Worm (Caenorhabditis elegans) whole organism, L4 larva: ENCODE results near the gene W09D10.5.

ENCODE experiments used
- F10B5.3 ChIP-seq: sonication (generic microtip); optimal IDR thresholded peaks from 2 replicates; lab custom pipeline; 2016; ENCODE audit warnings: mild to moderate bottlenecking, missing genetic modification characterization, missing compliant biosample characterization
- F37D6.2 ChIP-seq: sonication (generic microtip); optimal IDR thresholded peaks from 2 replicates; lab custom pipeline; 2016; ENCODE audit warnings: mild to moderate bottlenecking, missing genetic modification characterization, missing compliant biosample characterization
- ZK546.5 ChIP-seq, 2 experiments: sonication (generic microtip); optimal IDR thresholded peaks; 2 replicates each; lab custom pipeline; 2017; ENCODE audit warnings: missing biosample characterization in 2 of 2, missing genetic modification characterization in 2 of 2
- ama-1 ChIP-seq: fragments of 150-350 bp; optimal IDR thresholded peaks from 2 replicates; lab custom pipeline; 2014; ENCODE audit warnings: inconsistent platforms, mixed read lengths
- ceh-44 ChIP-seq: fragments of 200-800 bp; sonication (Bioruptor generic); IDR thresholded peaks from 2 replicates; pipeline ENCODE4 v1.3.6; 2022; ENCODE audit warnings: missing genetic modification reagents, missing genetic modification characterization, missing compliant biosample characterization
- ceh-82 ChIP-seq: sonication (generic microtip); optimal IDR thresholded peaks from 2 replicates; lab custom pipeline; 2017; ENCODE audit warnings: missing biosample characterization, missing genetic modification characterization
- fkh-10 ChIP-seq: fragments of 150-350 bp; optimal IDR thresholded peaks from 2 replicates; lab custom pipeline; 2014; ENCODE audit warnings: missing biosample characterization, missing genetic modification reagents, missing genetic modification characterization
- lim-7 ChIP-seq: fragments of 200-800 bp; sonication (Bioruptor generic); IDR thresholded peaks from 2 replicates; pipeline ENCODE4 v1.3.6; 2022; ENCODE audit warnings: missing genetic modification characterization, missing compliant biosample characterization
- lin-13 ChIP-seq: fragments of 150-350 bp; optimal IDR thresholded peaks from 2 replicates; lab custom pipeline; 2014; ENCODE audit warnings: missing biosample characterization, missing genetic modification reagents, missing genetic modification characterization
- lsy-2 ChIP-seq, 2 experiments: fragments of 150-350 bp in 1 of 2; sonication (generic microtip) in 1 of 2; optimal IDR thresholded peaks; 2 replicates each; lab custom pipeline; 2014 to 2017; ENCODE audit warnings: missing biosample characterization in 2 of 2, missing genetic modification characterization in 2 of 2
- nhr-10 ChIP-seq: fragments of 150-350 bp; optimal IDR thresholded peaks from 2 replicates; lab custom pipeline; 2014; ENCODE audit warnings: missing biosample characterization, missing genetic modification characterization

ce11 chrIII:10708484-10708883 is 2.9 kb downstream of the W09D10.5 start:
- TF ChIP-seq ceh-44 (GFP tag; lab: Robert Waterston, UW): no peak
- TF ChIP-seq ama-1: no peak
- no peak for TF ChIP-seq fkh-10
- TF ChIP-seq lsy-2 (tag; optimal IDR thresholded peaks at IDR 0.05; lab: Kevin White, UChicago): no peak
- no peak for TF ChIP-seq lim-7
- TF ChIP-seq ceh-82 (tag; lab: Kevin White, UChicago): no peak
- no peak for TF ChIP-seq F10B5.3 (tag; lab: Kevin White, UChicago)
- no peak for TF ChIP-seq nhr-10
- no peak for TF ChIP-seq lin-13 (GFP tag; lab: Kevin White, UChicago)
- TF ChIP-seq ZK546.5 (tag; optimal IDR thresholded peaks at IDR 0.05; lab: Kevin White, UChicago): no peak
- TF ChIP-seq F37D6.2 (tag; lab: Kevin White, UChicago): no peak
